Worm (Caenorhabditis elegans) whole organism, young adult: ENCODE data around the gene C38C6.3.
"Not testable (repeated sequence)": the region's sequence is repeated elsewhere in the genome, so short reads cannot be mapped to it uniquely, and the experiment has no call there.

Experiments
- B0019.2 ChIP-seq: fragments of 200-800 bp; sonication (Bioruptor generic); conservative IDR thresholded peaks from 2 replicates; pipeline ENCODE4 v1.3.6; 2022; ENCODE audit warnings: missing genetic modification reagents, missing genetic modification characterization, missing compliant biosample characterization
- C06A6.2 ChIP-seq: fragments of 200-800 bp; sonication (Bioruptor generic); conservative IDR thresholded peaks from 2 replicates; pipeline ENCODE4 v1.3.6; 2022; ENCODE audit warnings: missing genetic modification characterization, missing compliant biosample characterization
- D2030.7 ChIP-seq: fragments of 200-800 bp; sonication (Bioruptor generic); IDR thresholded peaks from 2 replicates; pipeline ENCODE4 v1.3.6; 2022; ENCODE audit warnings: missing genetic modification reagents, missing genetic modification characterization, missing compliant biosample characterization
- F22D6.2 ChIP-seq: sonication (generic microtip); optimal IDR thresholded peaks from 2 replicates; lab custom pipeline; 2016; ENCODE audit warnings: mild to moderate bottlenecking, missing genetic modification characterization, missing compliant biosample characterization
- F23B12.7 ChIP-seq: sonication (generic microtip); optimal IDR thresholded peaks from 2 replicates; lab custom pipeline; 2017; ENCODE audit warnings: missing genetic modification characterization, mild to moderate bottlenecking, missing compliant biosample characterization, antibody characterized with exemption, moderate library complexity; ENCODE audit not compliant: insufficient read depth
- Y53G8AR.9 ChIP-seq: fragments of 200-800 bp; sonication (Bioruptor generic); conservative IDR thresholded peaks from 2 replicates; pipeline ENCODE4 v1.3.6; 2022; ENCODE audit warnings: missing genetic modification reagents, missing genetic modification characterization, missing compliant biosample characterization
- Y67H2A.10 ChIP-seq: fragments of 200-800 bp; sonication (Bioruptor generic); conservative IDR thresholded peaks from 2 replicates; pipeline ENCODE4 v1.3.6; 2022; ENCODE audit warnings: missing genetic modification reagents, missing genetic modification characterization, missing compliant biosample characterization
- Y95B8A.8 ChIP-seq: fragments of 200-800 bp; sonication (Bioruptor generic); IDR thresholded peaks from 2 replicates; pipeline ENCODE4 v1.3.6; 2022; ENCODE audit warnings: missing genetic modification reagents, missing genetic modification characterization, missing compliant biosample characterization
- ZK185.1 ChIP-seq: sonication (generic microtip); optimal IDR thresholded peaks from 2 replicates; lab custom pipeline; 2016; ENCODE audit warnings: mild to moderate bottlenecking, missing genetic modification characterization, missing compliant biosample characterization; ENCODE audit not compliant: poor library complexity, severe bottlenecking
- attf-3 ChIP-seq: fragments of 200-800 bp; sonication (Bioruptor generic); conservative IDR thresholded peaks from 2 replicates; pipeline ENCODE4 v1.3.6; 2022; ENCODE audit warnings: missing genetic modification reagents, missing genetic modification characterization, missing compliant biosample characterization
- ceh-100 ChIP-seq: fragments of 200-800 bp; sonication (Bioruptor generic); IDR thresholded peaks from 2 replicates; pipeline ENCODE4 v1.3.6; 2022; ENCODE audit warnings: missing genetic modification reagents, missing genetic modification characterization, missing compliant biosample characterization
- ceh-27 ChIP-seq: fragments of 200-800 bp; sonication (Bioruptor generic); optimal IDR thresholded peaks from 2 replicates; lab custom pipeline; 2018; ENCODE audit warnings: mild to moderate bottlenecking, missing genetic modification characterization, moderate library complexity, missing compliant biosample characterization
- ceh-58 ChIP-seq: fragments of 200-800 bp; sonication (Bioruptor generic); IDR thresholded peaks from 2 replicates; pipeline ENCODE4 v1.3.6; 2022; ENCODE audit warnings: missing genetic modification characterization, missing compliant biosample characterization
- dox-1 ChIP-seq: fragments of 200-800 bp; sonication (Bioruptor generic); IDR thresholded peaks from 2 replicates; pipeline ENCODE4 v1.3.6; 2022; ENCODE audit warnings: missing genetic modification reagents, missing genetic modification characterization, missing compliant biosample characterization
- egl-18 ChIP-seq: fragments of 200-800 bp; sonication (Bioruptor generic); IDR thresholded peaks from 2 replicates; pipeline ENCODE4 v1.3.6; 2022; ENCODE audit warnings: missing genetic modification reagents, missing genetic modification characterization, missing compliant biosample characterization
- fkh-3 ChIP-seq: sonication (generic microtip); optimal IDR thresholded peaks from 2 replicates; lab custom pipeline; 2016; ENCODE audit warnings: mild to moderate bottlenecking, missing genetic modification characterization, missing compliant biosample characterization
- him-1 ChIP-seq: sonication (generic microtip); optimal IDR thresholded peaks from 2 replicates; lab custom pipeline; 2016; ENCODE audit warnings: missing genotype, missing genetic modification reagents, missing genetic modification characterization, missing compliant biosample characterization
- hmg-1.2 ChIP-seq: fragments of 200-800 bp; sonication (Bioruptor generic); IDR thresholded peaks from 2 replicates; pipeline ENCODE4 v1.3.6; 2022; ENCODE audit warnings: missing genetic modification reagents, missing genetic modification characterization, missing compliant biosample characterization
- lsl-1 ChIP-seq: fragments of 200-800 bp; sonication (Bioruptor generic); optimal IDR thresholded peaks from 2 replicates; lab custom pipeline; 2018; ENCODE audit warnings: mild to moderate bottlenecking, missing genetic modification characterization, moderate library complexity, missing compliant biosample characterization
- madf-10 ChIP-seq: sonication (generic microtip); optimal IDR thresholded peaks from 2 replicates; lab custom pipeline; 2016; ENCODE audit warnings: mild to moderate bottlenecking, missing genetic modification characterization, missing compliant biosample characterization
- madf-6 ChIP-seq: fragments of 200-800 bp; sonication (Bioruptor generic); IDR thresholded peaks from 2 replicates; pipeline ENCODE4 v1.3.6; 2022; ENCODE audit warnings: missing genetic modification reagents, missing genetic modification characterization, missing compliant biosample characterization
- mcd-1 ChIP-seq: fragments of 200-800 bp; sonication (Bioruptor generic); IDR thresholded peaks from 2 replicates; pipeline ENCODE4 v1.3.6; 2022; ENCODE audit warnings: missing genetic modification reagents, missing genetic modification characterization, missing compliant biosample characterization
- mel-28 ChIP-seq: sonication (generic microtip); optimal IDR thresholded peaks from 2 replicates; lab custom pipeline; 2016; ENCODE audit warnings: borderline replicate concordance, mild to moderate bottlenecking, missing genetic modification characterization, missing compliant biosample characterization
- nfyb-1 ChIP-seq: fragments of 200-800 bp; sonication (Bioruptor generic); IDR thresholded peaks from 2 replicates; pipeline ENCODE4 v1.3.6; 2022; ENCODE audit warnings: missing genetic modification reagents, missing genetic modification characterization, missing compliant biosample characterization
- pbrm-1 ChIP-seq: fragments of 200-800 bp; sonication (Bioruptor generic); IDR thresholded peaks from 2 replicates; pipeline ENCODE4 v1.3.6; 2022; ENCODE audit warnings: missing genetic modification reagents, missing genetic modification characterization, missing compliant biosample characterization
- rcor-1 ChIP-seq: fragments of 200-800 bp; sonication (Bioruptor generic); IDR thresholded peaks from 2 replicates; pipeline ENCODE4 v1.3.6; 2022; ENCODE audit warnings: missing genetic modification reagents, missing genetic modification characterization, missing compliant biosample characterization
- rpc-1 ChIP-seq, 2 experiments: fragments of 150-350 bp in 1 of 2; sonication (generic microtip) in 1 of 2; optimal IDR thresholded peaks; 2 replicates each; lab custom pipeline; 2014 to 2018; ENCODE audit warnings: missing biosample characterization in 1 of 2, missing genetic modification characterization in 1 of 2, missing genetic modification reagents in 1 of 2, missing genotype in 1 of 2
- snpc-1.1 ChIP-seq: sonication (generic microtip); optimal IDR thresholded peaks from 2 replicates; lab custom pipeline; 2017; ENCODE audit warnings: missing genetic modification characterization, mild to moderate bottlenecking, missing compliant biosample characterization, antibody characterized with exemption, moderate library complexity, missing genotype, missing genetic modification reagents; ENCODE audit not compliant: insufficient read depth
- snpc-1.3 ChIP-seq: sonication (generic microtip); optimal IDR thresholded peaks from 2 replicates; lab custom pipeline; 2017; ENCODE audit warnings: missing genetic modification characterization, mild to moderate bottlenecking, missing compliant biosample characterization, antibody characterized with exemption, moderate library complexity, missing genotype, missing genetic modification reagents; ENCODE audit not compliant: insufficient read depth
- snpc-4 ChIP-seq, 5 experiments: fragments of 150-350 bp in 1 of 5; sonication (generic microtip) in 4 of 5; optimal IDR thresholded peaks; 2 replicates each; lab custom pipeline; 2014 to 2018; ENCODE audit warnings: missing genetic modification characterization in 5 of 5, missing biosample characterization in 3 of 5, antibody characterized with exemption in 2 of 5, mild to moderate bottlenecking in 2 of 5, missing compliant biosample characterization in 2 of 5, missing genotype in 2 of 5, moderate library complexity in 2 of 5, missing genetic modification reagents in 1 of 5
- tbp1 ChIP-seq: fragments of 200-800 bp; sonication (Bioruptor generic); optimal IDR thresholded peaks from 2 replicates; lab custom pipeline; 2018; ENCODE audit warnings: mild to moderate bottlenecking, missing genetic modification characterization, missing compliant biosample characterization
- unc-130 ChIP-seq: sonication (generic microtip); optimal IDR thresholded peaks from 2 replicates; lab custom pipeline; 2016; ENCODE audit warnings: missing genetic modification reagents, missing genetic modification characterization, missing compliant biosample characterization
- xnd-1 ChIP-seq: sonication (generic microtip); optimal IDR thresholded peaks from 2 replicates; lab custom pipeline; 2016; ENCODE audit warnings: missing genotype, missing genetic modification reagents, missing genetic modification characterization, missing compliant biosample characterization
- zfh-2 ChIP-seq: fragments of 200-800 bp; sonication (Bioruptor generic); conservative IDR thresholded peaks from 2 replicates; pipeline ENCODE4 v1.3.6; 2022; ENCODE audit warnings: missing genetic modification reagents, missing genetic modification characterization, missing compliant biosample characterization
- ztf-22 ChIP-seq: fragments of 200-800 bp; sonication (Bioruptor generic); optimal IDR thresholded peaks from 2 replicates; lab custom pipeline; 2018; ENCODE audit warnings: mild to moderate bottlenecking, missing genetic modification characterization, moderate library complexity, missing compliant biosample characterization
- ztf-25 ChIP-seq: fragments of 200-800 bp; sonication (Bioruptor generic); IDR thresholded peaks from 2 replicates; pipeline ENCODE4 v1.3.6; 2022; ENCODE audit warnings: missing genetic modification reagents, missing genetic modification characterization, missing compliant biosample characterization
- ztf-6 ChIP-seq: fragments of 200-800 bp; sonication (Bioruptor generic); IDR thresholded peaks from 2 replicates; pipeline ENCODE4 v1.3.6; 2022; ENCODE audit warnings: missing genetic modification reagents, missing genetic modification characterization, missing compliant biosample characterization

Gene C38C6.3

DNA sequence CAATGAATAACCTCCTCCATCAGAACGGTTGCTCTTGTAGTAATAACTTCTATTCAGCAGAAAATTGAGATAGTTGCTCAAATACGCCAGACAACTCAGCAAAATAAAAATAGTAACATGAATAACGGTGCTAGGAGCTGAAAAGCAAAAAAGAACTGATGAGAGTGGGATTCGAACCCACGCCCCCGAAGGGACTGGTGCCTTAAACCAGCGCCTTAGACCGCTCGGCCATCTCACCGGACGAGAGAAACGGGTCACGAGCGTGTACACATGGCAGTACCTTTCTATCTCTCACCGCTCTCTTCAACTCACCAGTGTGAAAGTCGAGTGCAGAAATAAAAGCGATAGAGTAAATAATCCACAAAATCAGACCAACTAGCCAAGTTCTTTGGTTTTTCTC lies 2.3 kb downstream of the C38C6.3 start (continued):
- TF ChIP-seq ztf-25 (GFP tag; lab: Robert Waterston, UW) (peak; percentile 68; the same call in 1 of the 2 replicates), ZK185.1 (tag; lab: Kevin White, UChicago) (peak; percentile 32), ztf-22 (no peak), Y53G8AR.9 (GFP tag; lab: Robert Waterston, UW) (no peak), unc-130 (GFP tag; lab: Kevin White, UChicago) (no peak), mel-28 (tag; lab: Kevin White, UChicago) (no peak), tbp1 (GFP tag; lab: Kevin White, UChicago) (peak; percentile 93), attf-3 (GFP tag; lab: Robert Waterston, UW) (0 out of 2 replicates have a peak, but pooled peaks have one; percentile 36), ceh-100 (GFP tag; lab: Robert Waterston, UW) (no peak), Y95B8A.8 (GFP tag; lab: Robert Waterston, UW) (no peak), B0019.2 (GFP tag; lab: Robert Waterston, UW) (0 out of 2 replicates have a peak, but pooled peaks have one; percentile 4), F22D6.2 (no peak), fkh-3 (tag; lab: Kevin White, UChicago) (no peak), nfyb-1 (GFP tag; lab: Robert Waterston, UW) (peak; percentile 76), ztf-6 (no peak)

DNA sequence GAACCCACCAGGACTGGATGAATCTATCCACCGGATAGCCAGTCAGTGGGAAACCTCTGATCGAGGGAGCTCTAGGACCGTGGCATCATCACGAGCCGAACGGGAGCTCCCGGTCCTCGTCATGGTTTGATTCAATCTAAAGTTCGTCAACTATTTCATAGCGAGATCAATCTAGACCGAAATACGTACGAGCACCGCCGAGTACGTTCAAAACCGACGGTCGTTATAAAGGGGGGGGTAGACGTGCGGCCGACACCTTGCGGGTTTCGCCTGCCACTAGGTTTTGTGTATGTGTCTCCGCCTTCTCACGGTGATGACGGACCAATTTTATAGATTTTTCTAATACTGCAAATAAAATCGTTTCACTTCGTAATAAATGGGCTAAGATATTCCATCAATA lies 3.0 kb downstream of the C38C6.3 start:
- TF ChIP-seq D2030.7 (GFP tag; lab: Robert Waterston, UW) (peak; percentile 40; the same call in 1 of the 2 replicates), madf-6 (peak; percentile 53; the same call in 1 of the 2 replicates), tbp1 (GFP tag; lab: Kevin White, UChicago) (peak; percentile 64), snpc-4 (tag; optimal IDR thresholded peaks at IDR 0.05; lab: Kevin White, UChicago) (peak in 3 of 4 experiments; percentile 61 to 95 (median 94)), mcd-1 (GFP tag; lab: Robert Waterston, UW) (0 out of 2 replicates have a peak, but pooled peaks have one; percentile 26), rcor-1 (GFP tag; lab: Robert Waterston, UW) (peak; percentile 45), nfyb-1 (GFP tag; lab: Robert Waterston, UW) (peak; percentile 64), rpc-1 (optimal IDR thresholded peaks at IDR 0.05; lab: Kevin White, UChicago) (peak; percentile 33), rpc-1 (tag; optimal IDR thresholded peaks at IDR 0.05; lab: Kevin White, UChicago) (peak; percentile 56), zfh-2 (GFP tag; lab: Robert Waterston, UW) (0 out of 2 replicates have a peak, but pooled peaks have one; percentile 19), dox-1 (GFP tag; lab: Robert Waterston, UW) (peak; percentile 50; the same call in 1 of the 2 replicates), hmg-1.2 (GFP tag; lab: Robert Waterston, UW) (peak; percentile 81), snpc-1.1 (peak; percentile 77)
- TF ChIP-seq snpc-4 (GFP tag; optimal IDR thresholded peaks at IDR 0.05; lab: Kevin White, UChicago) = not testable (repeated sequence)

DNA sequence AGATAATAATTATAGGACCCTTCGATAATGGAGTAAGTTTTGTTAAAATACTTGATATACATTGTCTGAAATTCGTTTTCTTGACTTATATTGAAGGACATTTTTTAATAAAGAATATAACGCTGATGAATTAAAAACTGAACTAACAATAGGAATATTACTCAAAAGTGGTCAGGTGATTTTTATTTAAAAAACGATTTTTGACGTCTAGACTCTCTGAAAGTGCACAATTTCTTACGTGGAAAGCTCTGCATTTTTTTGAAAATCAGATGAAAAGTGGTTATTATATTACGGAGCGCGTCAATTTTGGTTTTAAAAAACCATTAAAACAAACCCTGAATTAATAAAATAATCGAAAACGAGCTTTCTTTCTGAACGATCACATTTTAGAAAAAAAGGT lies 3.8 kb downstream of the C38C6.3 start, which contains the start of gene sre-13:
sre-13 (minus strand) TSS at position 101 of the 400 bp plus-strand sequence.
- TF ChIP-seq xnd-1 (tag; lab: Kevin White, UChicago) = no peak
- TF ChIP-seq him-1 = no peak
- no peak for TF ChIP-seq Y67H2A.10
- TF ChIP-seq madf-10 (tag; lab: Kevin White, UChicago) = no peak
- TF ChIP-seq egl-18 (GFP tag; lab: Robert Waterston, UW) = no peak
- no peak for TF ChIP-seq F23B12.7 (tag; lab: Kevin White, UChicago)
- TF ChIP-seq ceh-27 (GFP tag; lab: Kevin White, UChicago) = no peak
- TF ChIP-seq lsl-1 (GFP tag; lab: Kevin White, UChicago) = no peak
- no peak for TF ChIP-seq C06A6.2 (GFP tag; lab: Robert Waterston, UW)
- TF ChIP-seq ceh-58 = no peak
- no peak for TF ChIP-seq unc-130 (GFP tag; lab: Kevin White, UChicago)
- no peak for TF ChIP-seq pbrm-1 (GFP tag; lab: Robert Waterston, UW)
- TF ChIP-seq snpc-1.3 (tag; lab: Kevin White, UChicago) = no peak
- TF ChIP-seq, all 124 proteins: peak for 0
